Worm (Caenorhabditis elegans) whole organism, L4/young adult: Measurements from ENCODE around the gene cul-2.

Source experiments
- W03F9.2 ChIP-seq: fragments of 150-350 bp; optimal IDR thresholded peaks from 2 replicates; lab custom pipeline; 2014; ENCODE audit warnings: missing biosample characterization, missing genetic modification characterization
- dao-5 ChIP-seq: sonication (generic microtip); optimal IDR thresholded peaks from 2 replicates; lab custom pipeline; 2016; ENCODE audit warnings: missing genotype, missing genetic modification characterization, moderate library complexity, missing compliant biosample characterization
- him-1 ChIP-seq: sonication (generic microtip); optimal IDR thresholded peaks from 2 replicates; lab custom pipeline; 2016; ENCODE audit warnings: missing genotype, missing genetic modification reagents, missing genetic modification characterization, missing compliant biosample characterization

ce11 chrIII:13709122-13709521 is 22.1 kb downstream of the cul-2 start:
- TF ChIP-seq W03F9.2 (tag; lab: Kevin White, UChicago) (no peak), him-1 (tag; lab: Kevin White, UChicago) (no peak), dao-5 (tag; lab: Kevin White, UChicago) (no peak)
